Fruit fly (Drosophila melanogaster) whole organism, embryonic: Measurements from ENCODE around the gene Lamtor4.

ENCODE experiments used
- Bteb2 ChIP-seq: fragments of 200-800 bp; sonication (Bioruptor generic); optimal IDR thresholded peaks from 2 replicates; lab custom pipeline; 2016; ENCODE audit warnings: missing biosample characterization, missing genetic modification characterization
- CG10959 ChIP-seq: fragments of 200-800 bp; sonication (Bioruptor generic); IDR thresholded peaks from 2 replicates; pipeline ENCODE4 v1.3.6; 2022; ENCODE audit warnings: missing biosample characterization, missing genetic modification characterization
- CG10979 ChIP-seq: fragments of 200-800 bp; sonication (Bioruptor generic); optimal IDR thresholded peaks from 2 replicates; lab custom pipeline; 2018; ENCODE audit warnings: missing biosample characterization, mild to moderate bottlenecking, missing genetic modification characterization, moderate library complexity
- CG12155 ChIP-seq: fragments of 200-800 bp; sonication (Bioruptor generic); optimal IDR thresholded peaks from 3 replicates; lab custom pipeline; 2016; ENCODE audit warnings: missing biosample characterization, missing genetic modification characterization
- CG12769 ChIP-seq: fragments of 200-800 bp; sonication (Bioruptor generic); optimal IDR thresholded peaks from 2 replicates; lab custom pipeline; 2019; ENCODE audit warnings: missing biosample characterization, mild to moderate bottlenecking, missing genetic modification characterization, moderate library complexity
- CG13287 ChIP-seq: fragments of 200-800 bp; sonication (Bioruptor generic); IDR thresholded peaks from 2 replicates; pipeline ENCODE4 v1.3.6; 2022; ENCODE audit warnings: missing biosample characterization, missing genetic modification characterization; ENCODE audit not compliant: partially characterized antibody
- CG15073 ChIP-seq: fragments of 200-800 bp; sonication (Bioruptor generic); optimal IDR thresholded peaks from 2 replicates; lab custom pipeline; 2016; ENCODE audit warnings: missing biosample characterization, missing genetic modification characterization
- CG18764 ChIP-seq: fragments of 200-800 bp; sonication (Bioruptor generic); optimal IDR thresholded peaks from 3 replicates; lab custom pipeline; 2016; ENCODE audit warnings: missing biosample characterization, missing genetic modification characterization
- CG31441 ChIP-seq: fragments of 200-800 bp; sonication (Bioruptor generic); IDR thresholded peaks from 2 replicates; pipeline ENCODE4 v1.3.6; 2022; ENCODE audit warnings: missing biosample characterization, missing genetic modification characterization
- CG33557 ChIP-seq: fragments of 200-800 bp; sonication (Bioruptor generic); optimal IDR thresholded peaks from 2 replicates; lab custom pipeline; 2019; ENCODE audit warnings: missing biosample characterization, mild to moderate bottlenecking, missing genetic modification characterization, moderate library complexity
- CG4617 ChIP-seq: fragments of 200-800 bp; sonication (Bioruptor generic); optimal IDR thresholded peaks from 3 replicates; lab custom pipeline; 2016; ENCODE audit warnings: missing biosample characterization, missing genetic modification characterization, borderline replicate concordance
- CG5180 ChIP-seq: fragments of 200-800 bp; sonication (Bioruptor generic); optimal IDR thresholded peaks from 3 replicates; lab custom pipeline; 2017; ENCODE audit warnings: missing biosample characterization, missing genetic modification characterization, mild to moderate bottlenecking, moderate library complexity, missing genetic modification reagents
- CG6254 ChIP-seq: fragments of 200-800 bp; sonication (Bioruptor generic); optimal IDR thresholded peaks from 3 replicates; lab custom pipeline; 2017; ENCODE audit warnings: mild to moderate bottlenecking, missing biosample characterization, missing genetic modification reagents, missing genetic modification characterization
- CG7357 ChIP-seq: fragments of 200-800 bp; sonication (Bioruptor generic); IDR thresholded peaks from 3 replicates; pipeline ENCODE4 v1.3.6; 2022; ENCODE audit warnings: missing biosample characterization, missing genetic modification characterization
- CG8359 ChIP-seq: fragments of 200-800 bp; sonication (Bioruptor generic); optimal IDR thresholded peaks from 2 replicates; lab custom pipeline; 2017; ENCODE audit warnings: missing biosample characterization, mild to moderate bottlenecking, missing genetic modification characterization, borderline replicate concordance
- CrebB ChIP-seq: fragments of 200-800 bp; sonication (Bioruptor generic); optimal IDR thresholded peaks from 3 replicates; lab custom pipeline; 2018; ENCODE audit warnings: missing biosample characterization, mild to moderate bottlenecking, missing genetic modification characterization
- Dbx ChIP-seq: fragments of 200-800 bp; sonication (Bioruptor generic); IDR thresholded peaks from 3 replicates; pipeline ENCODE4 v1.3.6; 2022; ENCODE audit warnings: missing biosample characterization, missing genetic modification characterization
- Doc2 ChIP-seq: fragments of 200-800 bp; sonication (Bioruptor generic); IDR thresholded peaks from 2 replicates; pipeline ENCODE4 v1.3.6; 2022; ENCODE audit warnings: missing biosample characterization, missing genetic modification characterization
- Eip74EF ChIP-seq, 2 experiments: fragments of 200-800 bp in 1 of 2; fragments of >200 bp in 1 of 2; sonication (Bioruptor generic) in 1 of 2; optimal IDR thresholded peaks; 2 replicates each; lab custom pipeline; 2017 to 2019; ENCODE audit warnings: missing biosample characterization in 2 of 2, missing genetic modification characterization in 2 of 2, mild to moderate bottlenecking in 1 of 2, moderate library complexity in 1 of 2
- GATAe ChIP-seq: fragments of 200-800 bp; sonication (Bioruptor generic); conservative IDR thresholded peaks from 2 replicates; pipeline ENCODE4 v1.3.6; 2022; ENCODE audit warnings: missing biosample characterization, missing genetic modification characterization
- HLH4C ChIP-seq: fragments of 200-800 bp; sonication (Bioruptor generic); IDR thresholded peaks from 3 replicates; pipeline ENCODE4 v1.3.6; 2022; ENCODE audit warnings: missing biosample characterization, missing genetic modification characterization; ENCODE audit not compliant: partially characterized antibody
- HLH54F ChIP-seq: fragments of 200-800 bp; sonication (Bioruptor generic); optimal IDR thresholded peaks from 3 replicates; lab custom pipeline; 2016; ENCODE audit warnings: missing biosample characterization, missing genetic modification characterization
- HLHmδ ChIP-seq: fragments of 200-800 bp; sonication (Bioruptor generic); optimal IDR thresholded peaks from 2 replicates; lab custom pipeline; 2018; ENCODE audit warnings: missing biosample characterization, mild to moderate bottlenecking, missing genetic modification characterization, moderate library complexity
- Hsf ChIP-seq: fragments of 200-800 bp; sonication (Bioruptor generic); optimal IDR thresholded peaks from 3 replicates; lab custom pipeline; 2016; ENCODE audit warnings: missing biosample characterization, missing genetic modification characterization
- MTF-1 ChIP-seq: fragments of 200-800 bp; sonication (Bioruptor generic); optimal IDR thresholded peaks from 2 replicates; lab custom pipeline; 2018; ENCODE audit warnings: missing biosample characterization, mild to moderate bottlenecking, missing genetic modification characterization, borderline replicate concordance
- Optix ChIP-seq: fragments of 200-800 bp; sonication (Bioruptor generic); IDR thresholded peaks from 3 replicates; pipeline ENCODE4 v1.3.6; 2022; ENCODE audit warnings: missing biosample characterization, missing genetic modification characterization
- Rx ChIP-seq: fragments of 200-800 bp; sonication (Bioruptor generic); IDR thresholded peaks from 2 replicates; pipeline ENCODE4 v1.3.6; 2022; ENCODE audit warnings: missing biosample characterization, missing genetic modification characterization
- TFAM ChIP-seq: fragments of 200-800 bp; sonication (Bioruptor generic); optimal IDR thresholded peaks from 2 replicates; lab custom pipeline; 2017; ENCODE audit warnings: missing biosample characterization, missing genetic modification characterization, inconsistent platforms
- Vsx1 ChIP-seq: fragments of 200-800 bp; sonication (Bioruptor generic); optimal IDR thresholded peaks from 2 replicates; lab custom pipeline; 2017; ENCODE audit warnings: missing biosample characterization, mild to moderate bottlenecking, missing genetic modification characterization, missing genetic modification reagents
- ac ChIP-seq: fragments of 200-800 bp; sonication (Bioruptor generic); optimal IDR thresholded peaks from 3 replicates; lab custom pipeline; 2017; ENCODE audit warnings: missing biosample characterization, mild to moderate bottlenecking, missing genetic modification characterization
- ara ChIP-seq: fragments of 200-800 bp; sonication (Bioruptor generic); IDR thresholded peaks from 2 replicates; pipeline ENCODE4 v1.3.6; 2022; ENCODE audit warnings: missing biosample characterization, missing genetic modification characterization
- crol ChIP-seq: fragments of 200-800 bp; sonication (Bioruptor generic); IDR thresholded peaks from 2 replicates; pipeline ENCODE4 v1.3.6; 2022; ENCODE audit warnings: missing biosample characterization, missing genetic modification characterization
- da ChIP-seq: fragments of 200-800 bp; sonication (Bioruptor generic); optimal IDR thresholded peaks from 2 replicates; lab custom pipeline; 2016; ENCODE audit warnings: missing biosample characterization, missing genetic modification characterization
- dimm ChIP-seq: fragments of 200-800 bp; sonication (Bioruptor generic); IDR thresholded peaks from 2 replicates; pipeline ENCODE4 v1.3.6; 2022; ENCODE audit warnings: missing biosample characterization, missing genetic modification characterization
- disco-r ChIP-seq: fragments of 200-800 bp; sonication (Bioruptor generic); optimal IDR thresholded peaks from 2 replicates; lab custom pipeline; 2016; ENCODE audit warnings: missing biosample characterization, missing genetic modification characterization
- eyg ChIP-seq: fragments of 200-800 bp; sonication (Bioruptor generic); optimal IDR thresholded peaks from 3 replicates; lab custom pipeline; 2016; ENCODE audit warnings: missing biosample characterization, missing genetic modification characterization
- gcm ChIP-seq: fragments of 200-800 bp; sonication (Bioruptor generic); optimal IDR thresholded peaks from 2 replicates; lab custom pipeline; 2019; ENCODE audit warnings: missing biosample characterization, mild to moderate bottlenecking, missing genetic modification characterization, moderate library complexity
- grn ChIP-seq: fragments of 200-800 bp; sonication (Bioruptor generic); optimal IDR thresholded peaks from 3 replicates; lab custom pipeline; 2017; ENCODE audit warnings: missing biosample characterization, missing genetic modification characterization
- gsb ChIP-seq: fragments of 200-800 bp; sonication (Bioruptor generic); IDR thresholded peaks from 2 replicates; pipeline ENCODE4 v1.3.6; 2022; ENCODE audit warnings: missing biosample characterization, missing genetic modification characterization
- hbn ChIP-seq: fragments of 200-800 bp; sonication (Bioruptor generic); IDR thresholded peaks from 2 replicates; pipeline ENCODE4 v1.3.6; 2022; ENCODE audit warnings: missing biosample characterization, missing genetic modification characterization; ENCODE audit not compliant: partially characterized antibody
- lab ChIP-seq: fragments of 200-800 bp; sonication (Bioruptor generic); optimal IDR thresholded peaks from 3 replicates; lab custom pipeline; 2017; ENCODE audit warnings: missing biosample characterization, missing genetic modification characterization, mild to moderate bottlenecking, moderate library complexity, missing genetic modification reagents
- lola ChIP-seq, 3 experiments: fragments of >200 bp in 2 of 3; fragments of 200-800 bp in 1 of 3; sonication (Bioruptor generic) in 1 of 3; optimal IDR thresholded peaks; 2 replicates each; lab custom pipeline; 2017 to 2019; ENCODE audit warnings: missing biosample characterization in 3 of 3, missing genetic modification characterization in 3 of 3, mild to moderate bottlenecking in 1 of 3, moderate library complexity in 1 of 3
- nerfin-2 ChIP-seq: fragments of 200-800 bp; sonication (Bioruptor generic); IDR thresholded peaks from 2 replicates; pipeline ENCODE4 v1.3.6; 2022; ENCODE audit warnings: missing biosample characterization, missing genetic modification characterization; ENCODE audit not compliant: partially characterized antibody
- pnt ChIP-seq: fragments of 200-800 bp; sonication (Bioruptor generic); optimal IDR thresholded peaks from 3 replicates; lab custom pipeline; 2016; ENCODE audit warnings: missing biosample characterization, missing genetic modification characterization
- salm ChIP-seq: fragments of 200-800 bp; sonication (Bioruptor generic); optimal IDR thresholded peaks from 2 replicates; lab custom pipeline; 2018; ENCODE audit warnings: missing biosample characterization, mild to moderate bottlenecking, missing genetic modification characterization
- sd ChIP-seq: fragments of 200-800 bp; sonication (Bioruptor generic); optimal IDR thresholded peaks from 3 replicates; lab custom pipeline; 2018; ENCODE audit warnings: missing biosample characterization, mild to moderate bottlenecking, missing genetic modification characterization, moderate library complexity
- sim ChIP-seq: fragments of 200-800 bp; sonication (Bioruptor generic); IDR thresholded peaks from 2 replicates; pipeline ENCODE4 v1.3.6; 2022; ENCODE audit warnings: missing biosample characterization, missing genetic modification characterization
- sima ChIP-seq: fragments of 200-800 bp; sonication (Bioruptor generic); optimal IDR thresholded peaks from 2 replicates; lab custom pipeline; 2016; ENCODE audit warnings: missing biosample characterization, missing genetic modification characterization
- sisA ChIP-seq: fragments of 200-800 bp; sonication (Bioruptor generic); IDR thresholded peaks from 2 replicates; pipeline ENCODE4 v1.3.6; 2022; ENCODE audit warnings: missing biosample characterization, missing genetic modification characterization
- sug ChIP-seq: fragments of 200-800 bp; optimal IDR thresholded peaks from 2 replicates; lab custom pipeline; 2019; ENCODE audit warnings: missing biosample characterization, mild to moderate bottlenecking, missing genetic modification characterization, moderate library complexity
- tio ChIP-seq: fragments of 200-800 bp; sonication (Bioruptor generic); optimal IDR thresholded peaks from 2 replicates; lab custom pipeline; 2017; ENCODE audit warnings: missing biosample characterization, missing genetic modification characterization, inconsistent platforms

Gene Lamtor4

dm6 chr3L:3851847-3852246, 44.9 kb upstream of the Lamtor4 start (continued):
- TF ChIP-seq nerfin-2 (GFP tag; lab: Robert Waterston, UW), result no peak
- TF ChIP-seq Rx, result no peak
- no peak for TF ChIP-seq sim (GFP tag; lab: Robert Waterston, UW)
- no peak for TF ChIP-seq CG10959 (GFP tag; lab: Robert Waterston, UW)
- peak; percentile 53 for TF ChIP-seq CG12769 (tag; lab: Kevin White, UChicago)
- TF ChIP-seq disco-r (GFP tag; lab: Kevin White, UChicago), result no peak
- no peak for TF ChIP-seq HLHmδ (GFP tag; lab: Kevin White, UChicago)
- TF ChIP-seq Eip74EF (GFP tag; optimal IDR thresholded peaks at IDR 0.05; lab: Kevin White, UChicago), result no peak
- TF ChIP-seq CG33557, result peak; percentile 24
- no peak for TF ChIP-seq tio (GFP tag; lab: Kevin White, UChicago)
- TF ChIP-seq gsb (GFP tag; lab: Robert Waterston, UW), result no peak
- TF ChIP-seq HLH54F (GFP tag; lab: Kevin White, UChicago), result no peak
- no peak for TF ChIP-seq CG13287 (GFP tag; lab: Robert Waterston, UW)
- peak; percentile 12 for TF ChIP-seq Hsf (GFP tag; lab: Kevin White, UChicago)
- TF ChIP-seq eyg (GFP tag; lab: Kevin White, UChicago), result no peak
- peak; percentile 20 for TF ChIP-seq pnt (GFP tag; lab: Kevin White, UChicago)
- no peak for TF ChIP-seq TFAM (GFP tag; lab: Kevin White, UChicago)
- TF ChIP-seq CG7357 (GFP tag; lab: Robert Waterston, UW), result no peak
- TF ChIP-seq da (GFP tag; lab: Kevin White, UChicago), result no peak
- TF ChIP-seq CG31441, result peak; percentile 52
- TF ChIP-seq crol (GFP tag; lab: Robert Waterston, UW), result no peak
- no peak for TF ChIP-seq Doc2 (GFP tag; lab: Robert Waterston, UW)
- no peak for TF ChIP-seq CG8359 (GFP tag; lab: Kevin White, UChicago)
- no peak for TF ChIP-seq Bteb2
- no peak for TF ChIP-seq CG18764 (GFP tag; lab: Kevin White, UChicago)
- TF ChIP-seq CG15073 (GFP tag; lab: Kevin White, UChicago), result no peak
- no peak for TF ChIP-seq ac (GFP tag; lab: Kevin White, UChicago)
- TF ChIP-seq CG10979 (tag; lab: Kevin White, UChicago), result peak; percentile 64
- no peak for TF ChIP-seq grn
- TF ChIP-seq MTF-1, result no peak
- TF ChIP-seq CG12155 (GFP tag; lab: Kevin White, UChicago), result no peak
- peak; percentile 45; the same call in 1 of the 2 replicates for TF ChIP-seq sisA (GFP tag; lab: Robert Waterston, UW)
- TF ChIP-seq CG4617 (GFP tag; lab: Kevin White, UChicago), result no peak
- no peak for TF ChIP-seq GATAe (GFP tag; lab: Robert Waterston, UW)
- no peak for TF ChIP-seq HLH4C (GFP tag; lab: Robert Waterston, UW)
- no peak for TF ChIP-seq CG5180
- no peak for TF ChIP-seq Dbx (GFP tag; lab: Robert Waterston, UW)
- TF ChIP-seq sug (tag; lab: Kevin White, UChicago), result no peak
- peak in 1 of 3 experiments; percentile 59 for TF ChIP-seq lola (GFP tag; optimal IDR thresholded peaks at IDR 0.05; lab: Kevin White, UChicago)
- peak; percentile 24 for TF ChIP-seq lab
- peak; percentile 64; the same call in 1 of the 2 replicates for TF ChIP-seq ara (GFP tag; lab: Robert Waterston, UW)
- no peak for TF ChIP-seq CrebB (tag; lab: Kevin White, UChicago)
- no peak for TF ChIP-seq salm
- TF ChIP-seq Optix (GFP tag; lab: Robert Waterston, UW), result no peak
- TF ChIP-seq CG6254 (GFP tag; lab: Kevin White, UChicago), result peak; percentile 42
- no peak for TF ChIP-seq hbn (GFP tag; lab: Robert Waterston, UW)
- TF ChIP-seq Vsx1 (GFP tag; lab: Kevin White, UChicago), result no peak
- TF ChIP-seq sd, result no peak
- no peak for TF ChIP-seq gcm
- TF ChIP-seq dimm (GFP tag; lab: Robert Waterston, UW), result no peak
- no peak for TF ChIP-seq sima
